Fruit fly (Drosophila melanogaster): ENCODE results near the gene CG9300.

- no peak for TF ChIP-seq psq (optimal IDR thresholded peaks at IDR 0.05)
- no peak for TF ChIP-seq h (optimal IDR thresholded peaks at IDR 0.05)
- TF ChIP-seq insv (optimal IDR thresholded peaks at IDR 0.05) = no peak
- no peak for TF ChIP-seq ttk (optimal IDR thresholded peaks at IDR 0.05)
- TF ChIP-seq Myc (optimal IDR thresholded peaks at IDR 0.05) = no peak
- no peak for TF ChIP-seq Sin3A (optimal IDR thresholded peaks at IDR 0.05)
Measured at dm6 chr3L:19579346-19579745, 27.1 kb downstream of the CG9300 start.
